Fruit fly (Drosophila melanogaster) whole organism: Measurements from ENCODE around the gene ACXD.

ENCODE experiments used
- pan ChIP-seq: fragments of >200 bp; optimal IDR thresholded peaks from 2 replicates; lab custom pipeline; 2017
- usp ChIP-seq: fragments of >200 bp; optimal IDR thresholded peaks from 2 replicates; lab custom pipeline; 2017; ENCODE audit warnings: missing biosample characterization, missing genetic modification characterization, mixed read lengths

- TF ChIP-seq usp (GFP tag; lab: Kevin White, UChicago) (no peak), pan (lab: Kevin White, UChicago) (no peak)
Measured at dm6 chr3L:2243846-2244528, 6.6 kb downstream of the ACXD start, which contains the start of gene CG32301.
